Worm (Caenorhabditis elegans): Measurements from ENCODE around the gene his-70.

DNA sequence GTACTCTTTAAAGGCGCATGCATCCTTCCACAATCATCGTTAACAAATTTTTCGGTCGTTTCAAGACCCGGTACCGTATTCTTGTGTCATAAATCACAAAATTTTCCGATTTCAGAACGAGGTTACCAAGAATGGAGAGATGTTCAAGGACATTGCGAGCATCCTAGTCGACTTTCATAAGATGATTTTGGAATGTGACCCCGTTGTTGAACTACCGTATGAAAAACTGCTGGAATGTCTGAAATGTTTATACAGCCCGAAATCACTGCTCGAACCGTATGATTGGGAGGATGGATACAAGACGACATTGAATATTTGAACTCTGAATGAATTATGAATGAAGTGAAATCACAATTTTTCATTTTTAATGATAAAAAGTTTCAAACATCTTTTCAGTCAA, 33.0 kb upstream of the his-70 start:
- TF ChIP-seq nhr-237 (tag; optimal IDR thresholded peaks at IDR 0.05): no peak
- no peak for TF ChIP-seq tbx-2 (tag; optimal IDR thresholded peaks at IDR 0.05)
- TF ChIP-seq elt-2 (tag; optimal IDR thresholded peaks at IDR 0.05): no peak
- no peak for TF ChIP-seq jun-1 (tag; optimal IDR thresholded peaks at IDR 0.05)
- TF ChIP-seq unc-62 (GFP tag; optimal IDR thresholded peaks at IDR 0.05): no peak
- no peak for TF ChIP-seq nhr-25 (tag; optimal IDR thresholded peaks at IDR 0.05)
- no peak for TF ChIP-seq lin-15B (tag; optimal IDR thresholded peaks at IDR 0.05)
- no peak for TF ChIP-seq fkh-10 (GFP tag; optimal IDR thresholded peaks at IDR 0.05)
- TF ChIP-seq ZK546.5 (tag; optimal IDR thresholded peaks at IDR 0.05): no peak
- no peak for TF ChIP-seq lin-39 (tag; optimal IDR thresholded peaks at IDR 0.05)
- no peak for TF ChIP-seq pqm-1 (tag; optimal IDR thresholded peaks at IDR 0.05)
- TF ChIP-seq nhr-11 (tag; optimal IDR thresholded peaks at IDR 0.05): no peak

Data from whole organism, L3 larva.